ENCODE assay signal across 2 worm cellular contexts in genomic region chrV:14478979-14479378, ce11.
TF ChIP-seq lines count a peak whose summit lies in the region.

TSS of gene clec-55 (plus strand) at chrV:14479279.

TF ChIP-seq in whole organism, L1 larva, 84 proteins besides CTCF, POLR2A, EP300 and RAD21:
- TF ChIP-seq elt-2 (tag; optimal IDR thresholded peaks at IDR 0.05; lab: Kevin White, UChicago) (peak; percentile 40), alr-1 (tag; optimal IDR thresholded peaks at IDR 0.05; lab: Kevin White, UChicago; ENCODE audit: borderline replicate concordance) (no peak)

TF ChIP-seq in whole organism, L3 larva, 47 proteins besides CTCF, POLR2A, EP300 and RAD21:
- TF ChIP-seq snpc-4 (tag; optimal IDR thresholded peaks at IDR 0.05; lab: Kevin White, UChicago) (no peak), nhr-76 (tag; optimal IDR thresholded peaks at IDR 0.05; lab: Kevin White, UChicago) (no peak), elt-2 (tag; optimal IDR thresholded peaks at IDR 0.05; lab: Kevin White, UChicago) (peak; percentile 44), skn-1 (tag; optimal IDR thresholded peaks at IDR 0.05; lab: Kevin White, UChicago) (no peak), ztf-4 (tag; optimal IDR thresholded peaks at IDR 0.05; lab: Kevin White, UChicago) (no peak), mml-1 (tag; optimal IDR thresholded peaks at IDR 0.05; lab: Kevin White, UChicago) (no peak)
TF ChIP-seq in whole organism, L3 larva: peak in this region for 1.

Comparison
In these comparisons a context has a peak if more than half of its experiments do, and no peak if none do; other contexts are left out.
1. Of the 26 proteins assayed by ChIP-seq in both whole organism, L1 larva and whole organism, L3 larva: peak only in whole organism, L1 larva: none; only in whole organism, L3 larva: none; in both: elt-2; in neither: 25.